Fruit fly (Drosophila melanogaster) whole organism, pupa: ENCODE data around the gene CG1416.

ENCODE experiments used
- CG10348 ChIP-seq: fragments of 200-800 bp; sonication (Bioruptor generic); IDR thresholded peaks from 2 replicates; pipeline ENCODE4 v1.3.6; 2022; ENCODE audit warnings: missing biosample characterization, missing genetic modification characterization
- CG12605 ChIP-seq: fragments of 200-800 bp; sonication (Bioruptor generic); IDR thresholded peaks from 2 replicates; pipeline ENCODE4 v1.3.6; 2022; ENCODE audit warnings: missing biosample characterization, missing genetic modification characterization
- CG13204 ChIP-seq: fragments of 200-800 bp; sonication (Bioruptor generic); optimal IDR thresholded peaks from 2 replicates; lab custom pipeline; 2018; ENCODE audit warnings: missing biosample characterization, mild to moderate bottlenecking, missing genetic modification characterization, moderate library complexity
- CG14655 ChIP-seq: fragments of 200-800 bp; sonication (Bioruptor generic); optimal IDR thresholded peaks from 3 replicates; lab custom pipeline; 2017; ENCODE audit warnings: mild to moderate bottlenecking, missing biosample characterization, missing genetic modification reagents, missing genetic modification characterization
- CG15710 ChIP-seq: fragments of 200-800 bp; sonication (Bioruptor generic); optimal IDR thresholded peaks from 2 replicates; lab custom pipeline; 2018; ENCODE audit warnings: missing biosample characterization, mild to moderate bottlenecking, missing genetic modification characterization, moderate library complexity
- CG17806 ChIP-seq: fragments of 200-800 bp; sonication (Bioruptor generic); optimal IDR thresholded peaks from 2 replicates; lab custom pipeline; 2018; ENCODE audit warnings: missing biosample characterization, mild to moderate bottlenecking, missing genetic modification characterization, moderate library complexity
- CG32121 ChIP-seq: fragments of 200-800 bp; sonication (Bioruptor generic); IDR thresholded peaks from 2 replicates; pipeline ENCODE4 v1.3.6; 2022; ENCODE audit warnings: missing biosample characterization, missing genetic modification characterization
- CG34367 ChIP-seq: fragments of 200-800 bp; sonication (Bioruptor generic); optimal IDR thresholded peaks from 2 replicates; lab custom pipeline; 2018; ENCODE audit warnings: missing biosample characterization, mild to moderate bottlenecking, missing genetic modification characterization
- CG4496 ChIP-seq: fragments of 200-800 bp; sonication (Bioruptor generic); IDR thresholded peaks from 3 replicates; pipeline ENCODE4 v1.3.6; 2022; ENCODE audit warnings: missing biosample characterization, missing genetic modification characterization
- CG8159 ChIP-seq: fragments of 200-800 bp; sonication (Bioruptor generic); optimal IDR thresholded peaks from 3 replicates; lab custom pipeline; 2018; ENCODE audit warnings: missing biosample characterization, mild to moderate bottlenecking, missing genetic modification characterization, moderate library complexity
- CG8301 ChIP-seq: fragments of 200-800 bp; sonication (Bioruptor generic); optimal IDR thresholded peaks from 2 replicates; lab custom pipeline; 2018; ENCODE audit warnings: missing biosample characterization, mild to moderate bottlenecking, missing genetic modification characterization
- CG9948 ChIP-seq: fragments of 200-800 bp; sonication (Bioruptor generic); optimal IDR thresholded peaks from 2 replicates; lab custom pipeline; 2018; ENCODE audit warnings: missing biosample characterization, mild to moderate bottlenecking, missing genetic modification characterization, moderate library complexity
- D1 ChIP-seq: fragments of 200-800 bp; sonication (Bioruptor generic); optimal IDR thresholded peaks from 2 replicates; lab custom pipeline; 2018; ENCODE audit warnings: missing biosample characterization, mild to moderate bottlenecking, missing genetic modification characterization, moderate library complexity
- EcR ChIP-seq: fragments of 200-800 bp; sonication (Bioruptor generic); optimal IDR thresholded peaks from 3 replicates; lab custom pipeline; 2019; ENCODE audit warnings: missing biosample characterization, missing genetic modification characterization, mild to moderate bottlenecking, moderate library complexity, missing genetic modification reagents
- Ets98B ChIP-seq: fragments of 200-800 bp; sonication (Bioruptor generic); IDR thresholded peaks from 2 replicates; pipeline ENCODE4 v1.3.6; 2022; ENCODE audit warnings: missing biosample characterization, missing genetic modification characterization
- Pif1A ChIP-seq: fragments of 200-800 bp; sonication (Bioruptor generic); optimal IDR thresholded peaks from 3 replicates; lab custom pipeline; 2016; ENCODE audit warnings: missing biosample characterization, missing genetic modification characterization
- Pif1B ChIP-seq: fragments of 200-800 bp; sonication (Bioruptor generic); optimal IDR thresholded peaks from 3 replicates; lab custom pipeline; 2016; ENCODE audit warnings: missing biosample characterization, missing genetic modification characterization
- Snoo ChIP-seq: fragments of 200-800 bp; sonication (Bioruptor generic); optimal IDR thresholded peaks from 3 replicates; lab custom pipeline; 2017; ENCODE audit warnings: missing biosample characterization, mild to moderate bottlenecking, missing genetic modification characterization, inconsistent platforms
- fd96Ca ChIP-seq: fragments of 200-800 bp; sonication (Bioruptor generic); IDR thresholded peaks from 3 replicates; pipeline ENCODE4 v1.3.6; 2022; ENCODE audit warnings: missing biosample characterization, missing genetic modification characterization
- gl ChIP-seq: fragments of 200-800 bp; sonication (Bioruptor generic); optimal IDR thresholded peaks from 2 replicates; lab custom pipeline; 2018; ENCODE audit warnings: missing biosample characterization, mild to moderate bottlenecking, missing genetic modification characterization
- rn ChIP-seq: fragments of 200-800 bp; sonication (Bioruptor generic); IDR thresholded peaks from 2 replicates; pipeline ENCODE4 v1.3.6; 2022; ENCODE audit warnings: missing biosample characterization, missing genetic modification characterization

Gene CG1416

DNA sequence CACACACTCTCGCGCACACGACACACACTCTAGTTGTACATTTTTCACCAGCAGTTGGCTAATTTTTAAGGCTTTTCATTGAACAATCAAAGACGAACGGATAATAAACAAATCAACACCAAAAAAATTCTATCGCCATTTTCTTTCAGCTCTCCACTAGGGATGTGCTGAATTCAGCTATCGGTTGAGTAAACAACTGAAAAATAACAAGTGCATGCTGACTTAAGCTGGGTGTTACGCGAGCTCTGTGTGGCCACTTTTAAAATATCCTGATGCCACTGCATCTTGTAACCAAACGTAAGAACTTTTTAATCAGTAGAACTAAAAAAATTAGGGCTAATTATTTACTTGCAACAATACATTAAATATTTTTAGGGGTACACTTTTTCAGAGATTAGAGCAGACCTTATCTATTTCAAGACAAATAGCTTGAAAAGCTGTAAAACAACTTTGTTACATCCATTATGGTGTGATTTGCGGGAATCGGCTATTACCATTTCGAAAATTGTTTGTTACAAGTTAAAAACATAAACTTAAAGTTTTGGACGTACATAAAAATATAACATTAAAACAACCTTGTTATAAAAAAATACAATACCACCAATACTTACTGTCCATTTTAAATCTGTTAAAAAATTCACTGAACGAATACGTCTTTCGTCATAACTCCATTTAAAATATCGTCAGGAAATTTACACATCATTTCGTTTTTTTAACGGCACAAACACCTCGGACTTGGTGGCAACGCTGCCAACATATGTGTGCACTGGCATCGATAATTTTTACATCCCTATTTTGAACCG lies at the start of gene CG1416, which contains the start of gene step:
Gene CG1416, plus strand, starts transcription at position 747 of the 803 bp plus-strand sequence.
Gene step, minus strand, starts transcription at position 203 of the 803 bp plus-strand sequence.
- TF ChIP-seq CG14655 (GFP tag; lab: Kevin White, UChicago): peak; percentile 66
- no peak for TF ChIP-seq CG12605
- peak; percentile 31 for TF ChIP-seq CG8301 (tag; lab: Kevin White, UChicago)
- TF ChIP-seq Ets98B (GFP tag; lab: Robert Waterston, UW): no peak
- TF ChIP-seq Pif1B: no peak
- TF ChIP-seq CG9948 (tag; lab: Kevin White, UChicago): peak; percentile 39
- peak; percentile 31; the same call in 1 of the 2 replicates for TF ChIP-seq CG32121 (GFP tag; lab: Robert Waterston, UW)
- peak; percentile 24 for TF ChIP-seq CG8159 (tag; lab: Kevin White, UChicago)
- TF ChIP-seq CG17806: peak; percentile 37
- TF ChIP-seq Pif1A (GFP tag; lab: Kevin White, UChicago): peak; percentile 48
- no peak for TF ChIP-seq D1 (tag; lab: Kevin White, UChicago)
- TF ChIP-seq CG15710 (tag; lab: Kevin White, UChicago): peak; percentile 41
- TF ChIP-seq CG10348 (GFP tag; lab: Robert Waterston, UW): no peak

- TF ChIP-seq CG9948 (tag; lab: Kevin White, UChicago): no peak
- no peak for TF ChIP-seq CG13204 (GFP tag; lab: Kevin White, UChicago)
- TF ChIP-seq CG8301 (tag; lab: Kevin White, UChicago): no peak
Observed at dm6 chr2L:21726097-21726496, 31.7 kb upstream of the CG1416 start.

DNA sequence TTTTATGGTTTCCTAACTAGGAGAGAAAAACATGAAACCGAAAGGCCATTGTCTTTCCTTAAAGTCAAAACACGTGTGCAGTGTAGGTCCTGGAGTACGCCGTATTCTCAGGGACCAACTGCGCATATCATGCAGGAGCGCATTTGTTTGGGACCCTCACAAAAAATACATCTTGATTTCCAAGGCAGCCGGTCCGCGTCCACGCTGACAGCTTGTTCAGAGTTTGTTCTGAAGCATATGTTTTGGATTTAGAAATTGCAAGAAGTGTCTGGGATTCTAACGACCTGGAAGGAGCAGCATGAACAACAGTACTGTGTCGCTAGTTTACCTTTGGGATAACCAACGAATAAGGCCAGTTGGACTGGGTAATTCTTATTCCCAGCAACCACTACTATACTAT lies 8.9 kb upstream of the CG1416 start:
- TF ChIP-seq Snoo (tag; lab: Kevin White, UChicago) (no peak), CG15710 (tag; lab: Kevin White, UChicago) (no peak), fd96Ca (GFP tag; lab: Robert Waterston, UW) (no peak), Pif1B (no peak), CG9948 (tag; lab: Kevin White, UChicago) (no peak), CG8159 (tag; lab: Kevin White, UChicago) (no peak), rn (GFP tag; lab: Robert Waterston, UW) (no peak), CG4496 (GFP tag; lab: Robert Waterston, UW) (no peak), CG17806 (no peak), Pif1A (GFP tag; lab: Kevin White, UChicago) (no peak), CG13204 (GFP tag; lab: Kevin White, UChicago) (no peak), CG8301 (tag; lab: Kevin White, UChicago) (no peak), Ets98B (GFP tag; lab: Robert Waterston, UW) (no peak), gl (tag; lab: Kevin White, UChicago) (no peak)

DNA sequence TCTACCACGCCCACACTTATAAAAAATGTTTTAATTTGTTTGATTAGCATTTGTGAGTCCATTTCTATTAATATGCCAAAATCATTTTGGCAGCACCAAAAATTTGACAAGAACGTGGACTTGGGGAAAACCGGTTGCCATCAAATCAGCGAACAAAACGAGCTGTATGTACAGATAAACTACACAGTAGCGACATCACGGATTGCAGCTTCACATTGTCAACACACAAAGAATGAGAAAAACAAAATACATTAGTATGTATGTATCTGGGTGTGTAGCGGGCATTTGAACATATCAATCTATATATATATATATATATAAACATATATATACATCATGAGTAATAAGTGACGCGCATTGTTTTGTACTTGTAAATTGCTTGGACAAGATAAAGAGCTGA lies 5.0 kb upstream of the CG1416 start:
- TF ChIP-seq EcR (GFP tag; lab: Kevin White, UChicago): no peak
- TF ChIP-seq D1 (tag; lab: Kevin White, UChicago): no peak
- no peak for TF ChIP-seq CG14655 (GFP tag; lab: Kevin White, UChicago)
- TF ChIP-seq CG13204 (GFP tag; lab: Kevin White, UChicago): no peak
- no peak for TF ChIP-seq CG8301 (tag; lab: Kevin White, UChicago)
- no peak for TF ChIP-seq gl (tag; lab: Kevin White, UChicago)
- TF ChIP-seq CG12605: no peak
- no peak for TF ChIP-seq CG4496 (GFP tag; lab: Robert Waterston, UW)
- TF ChIP-seq Ets98B (GFP tag; lab: Robert Waterston, UW): no peak

DNA sequence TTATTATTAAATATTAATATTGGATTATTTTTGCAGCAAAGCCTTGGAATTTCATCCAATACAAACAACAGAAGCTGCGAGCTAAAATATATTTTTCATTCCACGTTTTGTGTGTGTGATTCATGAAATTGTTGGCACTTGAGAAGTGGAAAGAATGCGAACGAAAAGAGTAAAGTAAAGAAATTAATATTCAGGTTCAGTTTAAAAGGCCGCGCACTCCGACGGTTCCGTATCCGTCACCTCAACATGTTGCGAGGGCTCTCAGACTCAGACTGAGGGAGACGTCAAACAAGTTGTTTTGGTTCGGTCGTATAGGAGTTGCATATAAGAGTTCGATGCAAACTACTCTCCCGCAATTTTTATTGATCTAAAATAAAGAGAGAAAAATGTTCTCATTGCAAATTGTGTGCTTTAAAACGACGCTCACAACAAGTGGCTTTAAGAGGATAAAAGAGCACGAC lies 4.3 kb upstream of the CG1416 start:
- peak; percentile 44 for TF ChIP-seq CG12605
- TF ChIP-seq EcR (GFP tag; lab: Kevin White, UChicago): peak; percentile 44
- TF ChIP-seq rn (GFP tag; lab: Robert Waterston, UW): no peak
- TF ChIP-seq gl (tag; lab: Kevin White, UChicago): no peak
- no peak for TF ChIP-seq CG8301 (tag; lab: Kevin White, UChicago)
- TF ChIP-seq, all 21 proteins: peak for 2

- no peak for TF ChIP-seq Ets98B (GFP tag; lab: Robert Waterston, UW)
- no peak for TF ChIP-seq EcR (GFP tag; lab: Kevin White, UChicago)
- TF ChIP-seq CG4496 (GFP tag; lab: Robert Waterston, UW): 0 out of 3 replicates have a peak, but pooled peaks have one; percentile 30
- TF ChIP-seq CG12605: no peak; the same call in 1 of the 2 replicates
- TF ChIP-seq Snoo (tag; lab: Kevin White, UChicago): no peak
- no peak for TF ChIP-seq CG34367
- TF ChIP-seq fd96Ca (GFP tag; lab: Robert Waterston, UW): no peak
- TF ChIP-seq Pif1B: no peak
- no peak for TF ChIP-seq rn (GFP tag; lab: Robert Waterston, UW)
- TF ChIP-seq Pif1A (GFP tag; lab: Kevin White, UChicago): no peak
- peak; percentile 30 for TF ChIP-seq CG8301 (tag; lab: Kevin White, UChicago)
- no peak for TF ChIP-seq CG10348 (GFP tag; lab: Robert Waterston, UW)
- TF ChIP-seq CG8159 (tag; lab: Kevin White, UChicago): peak; percentile 3
- TF ChIP-seq D1 (tag; lab: Kevin White, UChicago): peak; percentile 68
- peak; percentile 17 for TF ChIP-seq CG17806
- TF ChIP-seq CG14655 (GFP tag; lab: Kevin White, UChicago): peak; percentile 31
- TF ChIP-seq CG32121 (GFP tag; lab: Robert Waterston, UW): peak; percentile 27; the same call in 1 of the 2 replicates
- TF ChIP-seq CG15710 (tag; lab: Kevin White, UChicago): no peak
- peak; percentile 25 for TF ChIP-seq CG9948 (tag; lab: Kevin White, UChicago)
- TF ChIP-seq CG13204 (GFP tag; lab: Kevin White, UChicago): no peak
- TF ChIP-seq gl (tag; lab: Kevin White, UChicago): no peak
Observed at dm6 chr2L:21754011-21754410, 3.8 kb upstream of the CG1416 start.
